Fruit fly (Drosophila melanogaster) whole organism, embryonic: ENCODE measurements around the gene CG34408.

Source experiments
- CG10147 ChIP-seq: fragments of 200-800 bp; sonication (Bioruptor generic); optimal IDR thresholded peaks from 2 replicates; lab custom pipeline; 2019; ENCODE audit warnings: missing biosample characterization, mild to moderate bottlenecking, missing genetic modification characterization, moderate library complexity
- CG10565 ChIP-seq: fragments of 200-800 bp; sonication (Bioruptor generic); optimal IDR thresholded peaks from 3 replicates; lab custom pipeline; 2016; ENCODE audit warnings: missing biosample characterization, mild to moderate bottlenecking, missing genetic modification characterization
- CG12942 ChIP-seq: fragments of 200-800 bp; sonication (Bioruptor generic); optimal IDR thresholded peaks from 3 replicates; lab custom pipeline; 2016; ENCODE audit warnings: missing biosample characterization, missing genetic modification characterization
- CG14050 ChIP-seq: fragments of 200-800 bp; sonication (Bioruptor generic); IDR thresholded peaks from 3 replicates; pipeline ENCODE4 v1.3.6; 2022; ENCODE audit warnings: missing biosample characterization, missing genetic modification characterization
- CG14860 ChIP-seq: fragments of 200-800 bp; sonication (Bioruptor generic); IDR thresholded peaks from 3 replicates; pipeline ENCODE4 v1.3.6; 2022; ENCODE audit warnings: missing biosample characterization, missing genetic modification characterization; ENCODE audit not compliant: partially characterized antibody
- CG14965 ChIP-seq: fragments of 200-800 bp; sonication (Bioruptor generic); optimal IDR thresholded peaks from 2 replicates; lab custom pipeline; 2016; ENCODE audit warnings: missing biosample characterization, missing genetic modification characterization, borderline replicate concordance
- CG1529 ChIP-seq: fragments of 200-800 bp; sonication (Bioruptor generic); optimal IDR thresholded peaks from 3 replicates; lab custom pipeline; 2018; ENCODE audit warnings: missing biosample characterization, missing genetic modification characterization
- CG17328 ChIP-seq: fragments of 200-800 bp; sonication (Bioruptor generic); IDR thresholded peaks from 2 replicates; pipeline ENCODE4 v1.3.6; 2022; ENCODE audit warnings: missing biosample characterization, missing genetic modification characterization
- CG18599 ChIP-seq: fragments of 200-800 bp; sonication (Bioruptor generic); optimal IDR thresholded peaks from 3 replicates; lab custom pipeline; 2017; ENCODE audit warnings: missing biosample characterization, missing genetic modification characterization, mild to moderate bottlenecking, moderate library complexity, missing genetic modification reagents
- CG18619 ChIP-seq: fragments of 200-800 bp; sonication (Bioruptor generic); optimal IDR thresholded peaks from 3 replicates; lab custom pipeline; 2017; ENCODE audit warnings: missing biosample characterization, mild to moderate bottlenecking, missing genetic modification characterization
- CG3726 ChIP-seq: fragments of 200-800 bp; sonication (Bioruptor generic); IDR thresholded peaks from 3 replicates; pipeline ENCODE4, ENCODE4 v1.3.6; 2022; ENCODE audit warnings: missing biosample characterization, missing genetic modification characterization
- CG5180 ChIP-seq: fragments of 200-800 bp; sonication (Bioruptor generic); optimal IDR thresholded peaks from 3 replicates; lab custom pipeline; 2017; ENCODE audit warnings: missing biosample characterization, missing genetic modification characterization, mild to moderate bottlenecking, moderate library complexity, missing genetic modification reagents
- CG6791 ChIP-seq: fragments of 200-800 bp; sonication (Bioruptor generic); IDR thresholded peaks from 3 replicates; pipeline ENCODE4 v1.3.6; 2022; ENCODE audit warnings: missing biosample characterization, missing genetic modification characterization; ENCODE audit not compliant: partially characterized antibody
- CG6813 ChIP-seq: fragments of 200-800 bp; sonication (Bioruptor generic); optimal IDR thresholded peaks from 2 replicates; lab custom pipeline; 2017; ENCODE audit warnings: missing biosample characterization, missing genetic modification characterization, mild to moderate bottlenecking, moderate library complexity, missing genetic modification reagents
- CG8089 ChIP-seq: fragments of 200-800 bp; sonication (Bioruptor generic); optimal IDR thresholded peaks from 3 replicates; lab custom pipeline; 2016; ENCODE audit warnings: missing biosample characterization, missing genetic modification characterization
- CG8924 ChIP-seq: fragments of 200-800 bp; optimal IDR thresholded peaks from 3 replicates; lab custom pipeline; 2019; ENCODE audit warnings: missing biosample characterization, mild to moderate bottlenecking, missing genetic modification characterization, moderate library complexity
- CG9437 ChIP-seq: fragments of 200-800 bp; sonication (Bioruptor generic); optimal IDR thresholded peaks from 2 replicates; lab custom pipeline; 2018; ENCODE audit warnings: missing biosample characterization, mild to moderate bottlenecking, missing genetic modification characterization
- CG9817 ChIP-seq: fragments of 200-800 bp; sonication (Bioruptor generic); optimal IDR thresholded peaks from 2 replicates; lab custom pipeline; 2018; ENCODE audit warnings: missing biosample characterization, mild to moderate bottlenecking, missing genetic modification characterization, moderate library complexity
- CG9932 ChIP-seq: fragments of 200-800 bp; sonication (Bioruptor generic); IDR thresholded peaks from 2 replicates; pipeline ENCODE4 v1.3.6; 2022; ENCODE audit warnings: missing biosample characterization, missing genetic modification characterization
- D ChIP-seq, 2 experiments: fragments of 200-800 bp in 1 of 2; fragments of >200 bp in 1 of 2; sonication (Bioruptor generic) in 1 of 2; optimal IDR thresholded peaks; 2 replicates in 1 of 2; 3 replicates in 1 of 2; lab custom pipeline; 2017; ENCODE audit warnings: mild to moderate bottlenecking in 1 of 2, missing biosample characterization in 1 of 2, missing genetic modification characterization in 1 of 2, missing genetic modification reagents in 1 of 2
- Dad ChIP-seq: fragments of 200-800 bp; sonication (Bioruptor generic); optimal IDR thresholded peaks from 3 replicates; lab custom pipeline; 2016; ENCODE audit warnings: missing biosample characterization, missing genetic modification characterization
- Dip3 ChIP-seq: fragments of 200-800 bp; sonication (Bioruptor generic); optimal IDR thresholded peaks from 3 replicates; lab custom pipeline; 2016; ENCODE audit warnings: missing biosample characterization, missing genetic modification characterization
- Dp ChIP-seq: fragments of 200-800 bp; sonication (Bioruptor generic); optimal IDR thresholded peaks from 2 replicates; lab custom pipeline; 2018; ENCODE audit warnings: missing biosample characterization, mild to moderate bottlenecking, missing genetic modification characterization, moderate library complexity
- Fer2 ChIP-seq: fragments of 200-800 bp; sonication (Bioruptor generic); optimal IDR thresholded peaks from 2 replicates; lab custom pipeline; 2018; ENCODE audit warnings: missing biosample characterization, mild to moderate bottlenecking, missing genetic modification characterization, moderate library complexity
- HHEX ChIP-seq: fragments of 200-800 bp; sonication (Bioruptor generic); optimal IDR thresholded peaks from 3 replicates; lab custom pipeline; 2017; ENCODE audit warnings: missing biosample characterization, mild to moderate bottlenecking, missing genetic modification characterization, missing genetic modification reagents
- HLH4C ChIP-seq: fragments of 200-800 bp; sonication (Bioruptor generic); IDR thresholded peaks from 3 replicates; pipeline ENCODE4 v1.3.6; 2022; ENCODE audit warnings: missing biosample characterization, missing genetic modification characterization; ENCODE audit not compliant: partially characterized antibody
- HLHmδ ChIP-seq: fragments of 200-800 bp; sonication (Bioruptor generic); optimal IDR thresholded peaks from 2 replicates; lab custom pipeline; 2018; ENCODE audit warnings: missing biosample characterization, mild to moderate bottlenecking, missing genetic modification characterization, moderate library complexity
- Hmr ChIP-seq: fragments of 200-800 bp; sonication (Bioruptor generic); optimal IDR thresholded peaks from 3 replicates; lab custom pipeline; 2017; ENCODE audit warnings: mild to moderate bottlenecking, missing biosample characterization, missing genetic modification reagents, missing genetic modification characterization
- Hr51 ChIP-seq, 2 experiments: fragments of 200-800 bp; sonication (Bioruptor generic); optimal IDR thresholded peaks; 2 replicates in 1 of 2; 3 replicates in 1 of 2; lab custom pipeline; 2016 to 2018; ENCODE audit warnings: missing biosample characterization in 2 of 2, missing genetic modification characterization in 2 of 2, mild to moderate bottlenecking in 1 of 2, moderate library complexity in 1 of 2
- Hr78 ChIP-seq, 2 experiments: fragments of 200-800 bp in 1 of 2; fragments of >200 bp in 1 of 2; sonication (Bioruptor generic) in 1 of 2; optimal IDR thresholded peaks; 2 replicates each; lab custom pipeline; 2017 to 2019; ENCODE audit warnings: missing biosample characterization in 2 of 2, missing genetic modification characterization in 2 of 2, mild to moderate bottlenecking in 1 of 2, moderate library complexity in 1 of 2
- Meics ChIP-seq: fragments of 200-800 bp; sonication (Bioruptor generic); optimal IDR thresholded peaks from 2 replicates; lab custom pipeline; 2017; ENCODE audit warnings: missing biosample characterization, mild to moderate bottlenecking, missing genetic modification characterization
- NC2α ChIP-seq: fragments of 200-800 bp; sonication (Bioruptor generic); optimal IDR thresholded peaks from 2 replicates; lab custom pipeline; 2016; ENCODE audit warnings: missing biosample characterization, missing genetic modification characterization
- dimm ChIP-seq: fragments of 200-800 bp; sonication (Bioruptor generic); IDR thresholded peaks from 2 replicates; pipeline ENCODE4 v1.3.6; 2022; ENCODE audit warnings: missing biosample characterization, missing genetic modification characterization
- disco-r ChIP-seq: fragments of 200-800 bp; sonication (Bioruptor generic); optimal IDR thresholded peaks from 2 replicates; lab custom pipeline; 2016; ENCODE audit warnings: missing biosample characterization, missing genetic modification characterization
- emc ChIP-seq: fragments of 200-800 bp; sonication (Bioruptor generic); optimal IDR thresholded peaks from 2 replicates; lab custom pipeline; 2016; ENCODE audit warnings: missing biosample characterization, missing genetic modification characterization
- ewg ChIP-seq: fragments of 200-800 bp; sonication (Bioruptor generic); optimal IDR thresholded peaks from 3 replicates; lab custom pipeline; 2017; ENCODE audit warnings: mild to moderate bottlenecking, missing biosample characterization, missing genetic modification reagents, missing genetic modification characterization
- h ChIP-seq: fragments of >200 bp; optimal IDR thresholded peaks from 2 replicates; lab custom pipeline; 2017
- her ChIP-seq: fragments of 200-800 bp; sonication (Bioruptor generic); optimal IDR thresholded peaks from 2 replicates; lab custom pipeline; 2016; ENCODE audit warnings: missing biosample characterization, missing genetic modification characterization
- ken ChIP-seq: fragments of 200-800 bp; sonication (Bioruptor generic); IDR thresholded peaks from 3 replicates; pipeline ENCODE4 v1.3.6; 2022; ENCODE audit warnings: missing biosample characterization, missing genetic modification characterization
- lab ChIP-seq: fragments of 200-800 bp; sonication (Bioruptor generic); optimal IDR thresholded peaks from 3 replicates; lab custom pipeline; 2017; ENCODE audit warnings: missing biosample characterization, missing genetic modification characterization, mild to moderate bottlenecking, moderate library complexity, missing genetic modification reagents
- nmo ChIP-seq: fragments of 200-800 bp; sonication (Bioruptor generic); optimal IDR thresholded peaks from 2 replicates; lab custom pipeline; 2018; ENCODE audit warnings: missing biosample characterization, mild to moderate bottlenecking, missing genetic modification characterization, moderate library complexity
- pho ChIP-seq: fragments of 200-800 bp; sonication (Bioruptor generic); optimal IDR thresholded peaks from 2 replicates; lab custom pipeline; 2016; ENCODE audit warnings: missing biosample characterization, missing genetic modification characterization
- phol ChIP-seq: fragments of 200-800 bp; sonication (Bioruptor generic); optimal IDR thresholded peaks from 3 replicates; lab custom pipeline; 2018; ENCODE audit warnings: missing biosample characterization, mild to moderate bottlenecking, missing genetic modification characterization, moderate library complexity
- pita ChIP-seq: fragments of 200-800 bp; sonication (Bioruptor generic); optimal IDR thresholded peaks from 2 replicates; lab custom pipeline; 2017; ENCODE audit warnings: missing biosample characterization, mild to moderate bottlenecking, missing genetic modification characterization
- sd ChIP-seq: fragments of 200-800 bp; sonication (Bioruptor generic); optimal IDR thresholded peaks from 3 replicates; lab custom pipeline; 2018; ENCODE audit warnings: missing biosample characterization, mild to moderate bottlenecking, missing genetic modification characterization, moderate library complexity
- shn ChIP-seq: fragments of 200-800 bp; sonication (Bioruptor generic); optimal IDR thresholded peaks from 3 replicates; lab custom pipeline; 2016; ENCODE audit warnings: missing biosample characterization, missing genetic modification characterization
- unpg ChIP-seq: fragments of 200-800 bp; sonication (Bioruptor generic); optimal IDR thresholded peaks from 3 replicates; lab custom pipeline; 2018; ENCODE audit warnings: missing biosample characterization, mild to moderate bottlenecking, missing genetic modification characterization, moderate library complexity

The CG34408 gene

DNA sequence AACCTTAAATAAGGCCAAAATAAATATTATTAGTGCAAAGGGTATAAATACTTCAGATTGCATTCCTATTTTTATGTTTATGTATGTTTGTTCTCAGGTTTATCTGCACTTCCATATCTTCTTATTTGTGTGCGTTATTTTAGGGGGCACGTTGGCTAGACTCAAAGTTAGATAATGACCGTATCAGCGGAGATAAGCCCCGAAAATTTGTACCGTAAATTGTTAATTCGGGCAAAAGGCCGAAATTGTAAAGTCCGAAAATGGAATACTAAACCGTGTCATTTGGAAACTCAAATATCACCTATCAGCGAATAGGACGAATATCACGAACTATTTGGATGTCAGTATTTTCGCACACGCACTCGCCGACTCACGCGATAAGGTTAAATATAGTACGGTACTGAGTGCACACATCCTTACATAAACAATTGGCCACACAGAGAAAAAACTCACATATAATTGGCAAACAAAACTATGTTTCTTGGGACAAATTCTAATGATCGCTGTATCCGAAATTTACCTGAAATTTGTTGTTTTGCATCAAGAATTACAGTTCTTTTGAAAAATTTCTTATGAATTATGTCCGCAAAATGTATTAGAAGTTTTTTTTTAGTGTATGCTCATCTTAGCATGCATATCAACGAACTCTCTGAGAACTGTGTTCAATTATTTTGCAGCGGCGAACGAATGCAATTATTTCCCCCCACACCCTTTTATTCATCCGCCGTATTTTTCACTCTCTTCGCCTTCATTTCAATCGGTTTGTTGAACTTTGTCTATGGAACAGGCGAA, 43.5 kb downstream of the CG34408 start, which contains the start of gene Hk (continued):
- peak; percentile 60 for TF ChIP-seq lab (GFP tag; lab: Kevin White, UChicago)
- TF ChIP-seq CG6791: no peak
- TF ChIP-seq Hr51 (GFP tag; optimal IDR thresholded peaks at IDR 0.05; lab: Kevin White, UChicago): peak in 1 of 2 experiments; percentile 49
- 0 out of 2 replicates have a peak, but pooled peaks have one; percentile 28 for TF ChIP-seq CG17328 (GFP tag; lab: Robert Waterston, UW)
- no peak for TF ChIP-seq ewg (GFP tag; lab: Kevin White, UChicago)
- no peak for TF ChIP-seq CG6813 (GFP tag; lab: Kevin White, UChicago)
- peak; percentile 41 for TF ChIP-seq Dip3 (GFP tag; lab: Kevin White, UChicago)
- no peak for TF ChIP-seq Fer2
- no peak for TF ChIP-seq CG14860 (GFP tag; lab: Robert Waterston, UW)
- TF ChIP-seq CG14050 (GFP tag; lab: Robert Waterston, UW): no peak
- TF ChIP-seq HLHmδ: no peak
- no peak for TF ChIP-seq CG10565 (GFP tag; lab: Kevin White, UChicago)
- TF ChIP-seq HHEX: peak; percentile 16
- no peak for TF ChIP-seq NC2α (GFP tag; lab: Kevin White, UChicago)
- no peak for TF ChIP-seq disco-r (GFP tag; lab: Kevin White, UChicago)
- TF ChIP-seq Meics (GFP tag; lab: Kevin White, UChicago): peak; percentile 58
- peak; percentile 46 for TF ChIP-seq CG9817 (tag; lab: Kevin White, UChicago)
- no peak for TF ChIP-seq ken (GFP tag; lab: Robert Waterston, UW)
- TF ChIP-seq Hmr (GFP tag; lab: Kevin White, UChicago): peak; percentile 58
- no peak for TF ChIP-seq CG14965 (GFP tag; lab: Kevin White, UChicago)
- peak; percentile 4 for TF ChIP-seq CG8924 (tag; lab: Kevin White, UChicago)
- TF ChIP-seq her (GFP tag; lab: Kevin White, UChicago): peak; percentile 55
- no peak for TF ChIP-seq pita (GFP tag; lab: Kevin White, UChicago)
- no peak for TF ChIP-seq CG8089 (GFP tag; lab: Kevin White, UChicago)
- no peak for TF ChIP-seq shn (GFP tag; lab: Kevin White, UChicago)
- TF ChIP-seq Dad (GFP tag; lab: Kevin White, UChicago): peak; percentile 6
- peak; percentile 77 for TF ChIP-seq CG18599
- TF ChIP-seq h: no peak
- peak; percentile 44 for TF ChIP-seq pho
- no peak for TF ChIP-seq HLH4C (GFP tag; lab: Robert Waterston, UW)
- no peak for TF ChIP-seq CG5180 (GFP tag; lab: Kevin White, UChicago)
- TF ChIP-seq dimm (GFP tag; lab: Robert Waterston, UW): no peak
- TF ChIP-seq CG18619 (GFP tag; lab: Kevin White, UChicago): peak; percentile 43
- no peak for TF ChIP-seq CG1529 (GFP tag; lab: Kevin White, UChicago)
- no peak for TF ChIP-seq Hr78 (GFP tag; optimal IDR thresholded peaks at IDR 0.05; lab: Kevin White, UChicago)
- TF ChIP-seq D (optimal IDR thresholded peaks at IDR 0.05; lab: Kevin White, UChicago): no peak
- TF ChIP-seq D (GFP tag; optimal IDR thresholded peaks at IDR 0.05; lab: Kevin White, UChicago): peak; percentile 3
- no peak for TF ChIP-seq CG9437 (GFP tag; lab: Kevin White, UChicago)
- TF ChIP-seq CG10147 (GFP tag; lab: Kevin White, UChicago): no peak
- peak; percentile 38 for TF ChIP-seq sd
- TF ChIP-seq Dp (GFP tag; lab: Kevin White, UChicago): no peak
- peak; percentile 28 for TF ChIP-seq unpg (GFP tag; lab: Kevin White, UChicago)
- peak; percentile 22 for TF ChIP-seq phol (tag; lab: Kevin White, UChicago)
- peak; percentile 17 for TF ChIP-seq emc (GFP tag; lab: Kevin White, UChicago)
- no peak for TF ChIP-seq CG3726
- TF ChIP-seq CG12942 (GFP tag; lab: Kevin White, UChicago): no peak
- peak; percentile 20 for TF ChIP-seq nmo (GFP tag; lab: Kevin White, UChicago)
- TF ChIP-seq CG9932 (GFP tag; lab: Robert Waterston, UW): peak; percentile 21; the same call in 1 of the 2 replicates
